Fruit fly (Drosophila melanogaster): ENCODE data around the gene CG8475.
A peak's percentile ranks its signal among the peaks of the same experiment; 100 is the strongest.

Gene CG8475

dm6 chr2L:8162307-8163024 lies 34.3 kb downstream of the CG8475 start, which contains the start of gene Acbp1 (continued):
- TF ChIP-seq CG15336 (GFP tag; IDR thresholded peaks at IDR 0.05): peak; percentile 97
- peak; percentile 86 for TF ChIP-seq CG8319 (GFP tag; optimal IDR thresholded peaks at IDR 0.05)
- peak; percentile 95 for TF ChIP-seq CG31627 (GFP tag; optimal IDR thresholded peaks at IDR 0.05)
- TF ChIP-seq Hr39 (GFP tag; optimal IDR thresholded peaks at IDR 0.05): peak; percentile 94
- TF ChIP-seq CG6276 (GFP tag; optimal IDR thresholded peaks at IDR 0.05): peak; percentile 98
- TF ChIP-seq esn (GFP tag; optimal IDR thresholded peaks at IDR 0.05): peak; percentile 97
- TF ChIP-seq CG6163 (GFP tag; IDR thresholded peaks at IDR 0.05): peak; percentile 95
- TF ChIP-seq fd59A (GFP tag; optimal IDR thresholded peaks at IDR 0.05): peak; percentile 94
- peak; percentile 95 for TF ChIP-seq Lpt (GFP tag; optimal IDR thresholded peaks at IDR 0.05)
- peak; percentile 69 for TF ChIP-seq Hr38 (GFP tag; optimal IDR thresholded peaks at IDR 0.05)
- TF ChIP-seq CG10669 (GFP tag; optimal IDR thresholded peaks at IDR 0.05): peak; percentile 97
- peak; percentile 93 for TF ChIP-seq lz (GFP tag; optimal IDR thresholded peaks at IDR 0.05)
- peak; percentile 90 for TF ChIP-seq CG11294 (GFP tag; IDR thresholded peaks at IDR 0.05)
- TF ChIP-seq CG8119 (GFP tag; IDR thresholded peaks at IDR 0.05): peak; percentile 97
- peak; percentile 96 for TF ChIP-seq CG3919 (GFP tag; optimal IDR thresholded peaks at IDR 0.05)
- peak; percentile 93 for TF ChIP-seq cyc (GFP tag; optimal IDR thresholded peaks at IDR 0.05)
- peak; percentile 95 for TF ChIP-seq Smox (GFP tag; optimal IDR thresholded peaks at IDR 0.05)
- peak; percentile 94 for TF ChIP-seq OdsH (GFP tag; optimal IDR thresholded peaks at IDR 0.05)
- peak; percentile 97 for TF ChIP-seq Sox102F (GFP tag; optimal IDR thresholded peaks at IDR 0.05)
- TF ChIP-seq CG11902 (GFP tag; optimal IDR thresholded peaks at IDR 0.05): peak; percentile 83
- TF ChIP-seq fkh (GFP tag; optimal IDR thresholded peaks at IDR 0.05): peak; percentile 70
- TF ChIP-seq fd85E (GFP tag; optimal IDR thresholded peaks at IDR 0.05): peak; percentile 85
- peak; percentile 97 for TF ChIP-seq Sox14 (GFP tag; optimal IDR thresholded peaks at IDR 0.05)
- peak; percentile 96 for TF ChIP-seq Hr4 (GFP tag; optimal IDR thresholded peaks at IDR 0.05)
- TF ChIP-seq dsx (GFP tag; optimal IDR thresholded peaks at IDR 0.05; ENCODE audit: poor library complexity, severe bottlenecking): peak; percentile 96
- TF ChIP-seq CG6854 (GFP tag; optimal IDR thresholded peaks at IDR 0.05): peak; percentile 98
- TF ChIP-seq CG10631 (GFP tag; optimal IDR thresholded peaks at IDR 0.05): peak; percentile 94
- TF ChIP-seq CG4318 (GFP tag; optimal IDR thresholded peaks at IDR 0.05): peak; percentile 89
- peak; percentile 98 for TF ChIP-seq Ets96B (tag; optimal IDR thresholded peaks at IDR 0.05)
- peak; percentile 94 for TF ChIP-seq CG1621 (tag; optimal IDR thresholded peaks at IDR 0.05)
- TF ChIP-seq svp (GFP tag): peak; percentile 98
- peak; percentile 99 for TF ChIP-seq Eip78C (GFP tag)
- peak; percentile 97 for TF ChIP-seq CG32006 (GFP tag; optimal IDR thresholded peaks at IDR 0.05)
- TF ChIP-seq spab (GFP tag; optimal IDR thresholded peaks at IDR 0.05): peak; percentile 95
- TF ChIP-seq dac (GFP tag; optimal IDR thresholded peaks at IDR 0.05): peak; percentile 93
- TF ChIP-seq Blimp-1 (GFP tag; optimal IDR thresholded peaks at IDR 0.05): peak; percentile 92
- peak; percentile 97 for TF ChIP-seq CG6808 (GFP tag; optimal IDR thresholded peaks at IDR 0.05)
- TF ChIP-seq CG3032 (tag; optimal IDR thresholded peaks at IDR 0.05): peak; percentile 97
- peak; percentile 92 for TF ChIP-seq Eip75B (GFP tag; optimal IDR thresholded peaks at IDR 0.05)

dm6 chr2L:8161994-8162306 lies 34.8 kb downstream of the CG8475 start:
- TF ChIP-seq cyc (GFP tag; optimal IDR thresholded peaks at IDR 0.05) (no peak), Hr39 (GFP tag; optimal IDR thresholded peaks at IDR 0.05) (no peak), CG11762 (GFP tag; optimal IDR thresholded peaks at IDR 0.05; ENCODE audit: insufficient read depth) (no peak)

All from whole organism, prepupa.